Worm (Caenorhabditis elegans) whole organism, early embryonic: ENCODE measurements around the gene M106.2.

ENCODE experiments used
- B0310.2 ChIP-seq: sonication (generic microtip); optimal IDR thresholded peaks from 2 replicates; lab custom pipeline; 2016; ENCODE audit warnings: mild to moderate bottlenecking, missing genetic modification characterization, missing compliant biosample characterization
- F13C5.2 ChIP-seq: sonication (generic microtip); optimal IDR thresholded peaks from 2 replicates; lab custom pipeline; 2017; ENCODE audit warnings: mild to moderate bottlenecking, missing genetic modification characterization, inconsistent platforms, missing compliant biosample characterization
- ama-1 ChIP-seq: fragments of 150-350 bp; optimal IDR thresholded peaks from 2 replicates; lab custom pipeline; 2014
- ceh-13 ChIP-seq: fragments of 200-800 bp; sonication (Bioruptor generic); optimal IDR thresholded peaks from 2 replicates; lab custom pipeline; 2018; ENCODE audit warnings: mild to moderate bottlenecking, missing genetic modification characterization, missing compliant biosample characterization
- ceh-36 ChIP-seq: sonication (generic microtip); optimal IDR thresholded peaks from 2 replicates; lab custom pipeline; 2016; ENCODE audit warnings: missing genetic modification characterization, inconsistent platforms, missing compliant biosample characterization
- ets-7 ChIP-seq: sonication (generic microtip); optimal IDR thresholded peaks from 2 replicates; lab custom pipeline; 2016; ENCODE audit warnings: missing genotype, missing genetic modification characterization, missing compliant biosample characterization
- flt-1 ChIP-seq: fragments of 200-800 bp; sonication (Bioruptor generic); IDR thresholded peaks from 2 replicates; pipeline ENCODE4 v1.3.6; 2022; ENCODE audit warnings: missing genetic modification characterization, missing compliant biosample characterization
- hmbx-1 ChIP-seq: sonication (generic microtip); optimal IDR thresholded peaks from 2 replicates; lab custom pipeline; 2016; ENCODE audit warnings: mild to moderate bottlenecking, missing genetic modification characterization, missing compliant biosample characterization
- hnd-1 ChIP-seq: sonication (generic microtip); optimal IDR thresholded peaks from 2 replicates; lab custom pipeline; 2016; ENCODE audit warnings: missing genetic modification characterization, missing compliant biosample characterization
- tbx-37 ChIP-seq: fragments of 200-800 bp; sonication (Bioruptor generic); conservative IDR thresholded peaks from 2 replicates; pipeline ENCODE4 v1.3.6; 2022; ENCODE audit warnings: missing genetic modification reagents, missing genetic modification characterization, missing compliant biosample characterization
- tra-4 ChIP-seq: sonication (generic microtip); optimal IDR thresholded peaks from 2 replicates; lab custom pipeline; 2017; ENCODE audit warnings: missing genetic modification characterization, missing compliant biosample characterization

DNA sequence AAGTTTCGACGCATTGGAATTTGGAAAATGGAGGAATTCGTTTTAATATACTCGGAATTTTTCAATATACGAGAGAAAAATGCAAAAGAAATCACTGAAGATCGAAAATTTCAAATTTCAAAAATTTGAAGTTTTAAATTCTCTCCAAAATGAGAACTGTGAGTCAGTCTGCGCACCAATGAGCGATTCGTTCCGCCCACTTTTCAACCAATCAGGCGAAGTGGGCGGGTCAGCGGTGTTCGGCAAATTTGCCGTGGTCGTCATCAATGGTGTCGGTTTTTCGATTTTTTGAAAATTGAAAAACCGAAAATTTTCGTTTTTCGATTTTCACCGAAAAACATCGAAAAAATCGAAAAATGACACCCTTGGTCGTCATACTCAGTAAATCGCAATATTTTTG lies 11.3 kb downstream of the M106.2 start:
- TF ChIP-seq flt-1, result no peak
- no peak for TF ChIP-seq ceh-36 (tag; lab: Kevin White, UChicago)
- TF ChIP-seq ama-1, result no peak
- TF ChIP-seq ceh-13 (GFP tag; lab: Kevin White, UChicago), result no peak
- no peak for TF ChIP-seq F13C5.2 (tag; lab: Kevin White, UChicago)
- no peak for TF ChIP-seq ets-7
- no peak for TF ChIP-seq hnd-1
- no peak for TF ChIP-seq tra-4 (tag; lab: Kevin White, UChicago)
- no peak for TF ChIP-seq hmbx-1 (tag; lab: Kevin White, UChicago)
- TF ChIP-seq tbx-37 (GFP tag; lab: Robert Waterston, UW), result no peak
- TF ChIP-seq B0310.2 (tag; lab: Kevin White, UChicago), result no peak
